Worm (Caenorhabditis elegans) whole organism, L1 larva: ENCODE results near the gene nhr-286.
A peak's percentile ranks its signal among the peaks of the same experiment; 100 is the strongest.

Experiments
- F16B12.6 ChIP-seq: fragments of 150-350 bp; optimal IDR thresholded peaks from 2 replicates; lab custom pipeline; 2014; ENCODE audit warnings: missing biosample characterization, missing genetic modification characterization
- aha-1 ChIP-seq: fragments of 150-350 bp; optimal IDR thresholded peaks from 2 replicates; lab custom pipeline; 2014; ENCODE audit warnings: missing biosample characterization, missing genetic modification characterization
- alr-1 ChIP-seq: fragments of 200-800 bp; sonication (Bioruptor generic); optimal IDR thresholded peaks from 2 replicates; lab custom pipeline; 2018; ENCODE audit warnings: borderline replicate concordance, mild to moderate bottlenecking, missing genetic modification characterization, missing compliant biosample characterization
- aly-2 ChIP-seq: fragments of 150-350 bp; optimal IDR thresholded peaks from 2 replicates; lab custom pipeline; 2014; ENCODE audit warnings: missing biosample characterization, missing genetic modification characterization
- ceh-63 ChIP-seq: fragments of 200-800 bp; sonication (Bioruptor generic); optimal IDR thresholded peaks from 2 replicates; lab custom pipeline; 2018; ENCODE audit warnings: mild to moderate bottlenecking, missing genetic modification characterization, missing compliant biosample characterization
- ceh-82 ChIP-seq, 3 experiments: fragments of 150-350 bp in 1 of 3; sonication (generic microtip) in 2 of 3; optimal IDR thresholded peaks; 2 replicates each; lab custom pipeline; 2014 to 2017; ENCODE audit warnings: missing biosample characterization in 3 of 3, missing genetic modification characterization in 3 of 3
- ceh-88 ChIP-seq: fragments of 200-800 bp; sonication (Bioruptor generic); IDR thresholded peaks from 2 replicates; pipeline ENCODE4 v1.3.6; 2022; ENCODE audit warnings: missing genetic modification characterization, missing compliant biosample characterization
- ceh-90 ChIP-seq: sonication (generic microtip); optimal IDR thresholded peaks from 2 replicates; lab custom pipeline; 2016; ENCODE audit warnings: missing genetic modification characterization, missing compliant biosample characterization
- ces-1 ChIP-seq: fragments of 150-350 bp; optimal IDR thresholded peaks from 2 replicates; lab custom pipeline; 2014; ENCODE audit warnings: missing biosample characterization, missing genetic modification reagents, missing genetic modification characterization
- dpl-1 ChIP-seq, 3 experiments: fragments of 150-350 bp in 2 of 3; sonication (generic microtip) in 1 of 3; optimal IDR thresholded peaks; 2 replicates each; lab custom pipeline; 2014 to 2017; ENCODE audit warnings: missing biosample characterization in 3 of 3, missing genetic modification characterization in 3 of 3, missing genetic modification reagents in 3 of 3
- dsc-1 ChIP-seq: sonication (generic microtip); optimal IDR thresholded peaks from 2 replicates; lab custom pipeline; 2016; ENCODE audit warnings: mild to moderate bottlenecking, missing genetic modification characterization, missing compliant biosample characterization
- egl-13 ChIP-seq: sonication (generic microtip); optimal IDR thresholded peaks from 2 replicates; lab custom pipeline; 2016; ENCODE audit warnings: missing genotype, missing genetic modification reagents, missing genetic modification characterization, missing compliant biosample characterization
- elt-2 ChIP-seq: sonication (generic microtip); optimal IDR thresholded peaks from 2 replicates; lab custom pipeline; 2016; ENCODE audit warnings: missing genetic modification characterization, mild to moderate bottlenecking, inconsistent platforms, missing compliant biosample characterization, missing genetic modification reagents
- elt-3 ChIP-seq, 6 experiments: fragments of 150-350 bp in 1 of 6; sonication (generic microtip); optimal IDR thresholded peaks; 2 replicates each; lab custom pipeline; 2017 to 2018; ENCODE audit warnings: missing biosample characterization in 6 of 6, missing genetic modification characterization in 6 of 6, inconsistent platforms in 1 of 6
- fkh-4 ChIP-seq: sonication (generic microtip); optimal IDR thresholded peaks from 2 replicates; lab custom pipeline; 2016; ENCODE audit warnings: missing compliant biosample characterization, missing genetic modification characterization, borderline replicate concordance
- fkh-8 ChIP-seq: sonication (generic microtip); optimal IDR thresholded peaks from 2 replicates; lab custom pipeline; 2016; ENCODE audit warnings: mild to moderate bottlenecking, missing genetic modification characterization, missing compliant biosample characterization
- fos-1 ChIP-seq: fragments of 150-350 bp; optimal IDR thresholded peaks from 2 replicates; lab custom pipeline; 2014; ENCODE audit warnings: missing biosample characterization, missing genetic modification characterization
- hlh-17 ChIP-seq: fragments of 200-800 bp; sonication (Bioruptor generic); optimal IDR thresholded peaks from 2 replicates; lab custom pipeline; 2018; ENCODE audit warnings: missing genetic modification characterization, mild to moderate bottlenecking, missing compliant biosample characterization, moderate library complexity, borderline replicate concordance
- hpl-2 ChIP-seq: fragments of 150-350 bp; optimal IDR thresholded peaks from 2 replicates; lab custom pipeline; 2014; ENCODE audit warnings: missing biosample characterization, missing genetic modification reagents, missing genetic modification characterization
- isw-1 ChIP-seq: fragments of 200-800 bp; sonication (Bioruptor generic); IDR thresholded peaks from 2 replicates; pipeline ENCODE4 v1.3.6; 2022; ENCODE audit warnings: missing genetic modification characterization, missing compliant biosample characterization
- jun-1 ChIP-seq: fragments of 150-350 bp; optimal IDR thresholded peaks from 2 replicates; lab custom pipeline; 2014; ENCODE audit warnings: missing biosample characterization, missing genetic modification reagents, missing genetic modification characterization
- lin-14 ChIP-seq: fragments of 200-800 bp; sonication (Bioruptor generic); optimal IDR thresholded peaks from 2 replicates; lab custom pipeline; 2018; ENCODE audit warnings: mild to moderate bottlenecking, missing genetic modification characterization, moderate library complexity, missing compliant biosample characterization
- lin-15B ChIP-seq: fragments of 150-350 bp; sonication (generic microtip); optimal IDR thresholded peaks from 3 replicates; lab custom pipeline; 2014; ENCODE audit warnings: missing biosample characterization, missing genetic modification characterization
- lin-35 ChIP-seq, 2 experiments: fragments of 150-350 bp; optimal IDR thresholded peaks; 2 replicates each; lab custom pipeline; 2014; ENCODE audit warnings: missing biosample characterization in 2 of 2, missing genetic modification characterization in 2 of 2, missing genetic modification reagents in 2 of 2
- lir-3 ChIP-seq: sonication (generic microtip); optimal IDR thresholded peaks from 2 replicates; lab custom pipeline; 2016; ENCODE audit warnings: mild to moderate bottlenecking, missing genetic modification characterization, moderate library complexity, missing compliant biosample characterization; ENCODE audit not compliant: poor library complexity
- lsy-2 ChIP-seq, 2 experiments: fragments of 150-350 bp; optimal IDR thresholded peaks; 2 replicates each; lab custom pipeline; 2014; ENCODE audit warnings: missing biosample characterization in 2 of 2, missing genetic modification characterization in 2 of 2
- mab-9 ChIP-seq: fragments of 200-800 bp; sonication (Bioruptor generic); IDR thresholded peaks from 2 replicates; pipeline ENCODE4 v1.3.6; 2022; ENCODE audit warnings: missing genetic modification reagents, missing genetic modification characterization, missing compliant biosample characterization
- mef-2 ChIP-seq: fragments of 150-350 bp; optimal IDR thresholded peaks from 2 replicates; lab custom pipeline; 2014; ENCODE audit warnings: missing biosample characterization, missing genetic modification characterization
- mep-1 ChIP-seq: fragments of 150-350 bp; optimal IDR thresholded peaks from 2 replicates; lab custom pipeline; 2014; ENCODE audit warnings: missing biosample characterization, missing genetic modification characterization
- nhr-12 ChIP-seq: sonication (generic microtip); optimal IDR thresholded peaks from 2 replicates; lab custom pipeline; 2017; ENCODE audit warnings: missing biosample characterization, missing genetic modification characterization
- nhr-28 ChIP-seq: fragments of 150-350 bp; optimal IDR thresholded peaks from 2 replicates; lab custom pipeline; 2014; ENCODE audit warnings: missing biosample characterization, missing genetic modification characterization
- nhr-47 ChIP-seq: sonication (generic microtip); optimal IDR thresholded peaks from 2 replicates; lab custom pipeline; 2016; ENCODE audit warnings: mild to moderate bottlenecking, missing genetic modification characterization, moderate library complexity, missing compliant biosample characterization
- nhr-71 ChIP-seq: sonication (generic microtip); optimal IDR thresholded peaks from 2 replicates; lab custom pipeline; 2016; ENCODE audit warnings: mild to moderate bottlenecking, missing genetic modification characterization, moderate library complexity, missing compliant biosample characterization
- nhr-77 ChIP-seq: fragments of 150-350 bp; optimal IDR thresholded peaks from 2 replicates; lab custom pipeline; 2014; ENCODE audit warnings: missing biosample characterization, missing genetic modification characterization
- nhr-85 ChIP-seq: sonication (generic microtip); peaks from one replicate; lab custom pipeline; 2016; ENCODE audit warnings: missing genetic modification characterization, inconsistent platforms, missing compliant biosample characterization
- nhr-90 ChIP-seq: sonication (generic microtip); optimal IDR thresholded peaks from 2 replicates; lab custom pipeline; 2016; ENCODE audit warnings: mild to moderate bottlenecking, missing genetic modification characterization, missing compliant biosample characterization; ENCODE audit not compliant: poor library complexity
- pag-3 ChIP-seq: sonication (generic microtip); optimal IDR thresholded peaks from 2 replicates; lab custom pipeline; 2017; ENCODE audit warnings: missing genetic modification characterization, mild to moderate bottlenecking, missing compliant biosample characterization, antibody characterized with exemption, borderline replicate concordance; ENCODE audit not compliant: insufficient read depth
- pax-3 ChIP-seq: fragments of 200-800 bp; sonication (Bioruptor generic); optimal IDR thresholded peaks from 2 replicates; lab custom pipeline; 2018; ENCODE audit warnings: mild to moderate bottlenecking, missing genetic modification characterization, moderate library complexity, missing compliant biosample characterization
- pqm-1 ChIP-seq: sonication (generic microtip); optimal IDR thresholded peaks from 3 replicates; lab custom pipeline; 2017; ENCODE audit warnings: missing biosample characterization, missing genetic modification characterization
- skn-1 ChIP-seq: fragments of 150-350 bp; optimal IDR thresholded peaks from 2 replicates; lab custom pipeline; 2014; ENCODE audit warnings: missing biosample characterization, missing genetic modification characterization
- snpc-4 ChIP-seq: fragments of 150-350 bp; optimal IDR thresholded peaks from 2 replicates; lab custom pipeline; 2014; ENCODE audit warnings: missing biosample characterization, missing genetic modification characterization
- snu-23 ChIP-seq: sonication (generic microtip); optimal IDR thresholded peaks from 2 replicates; lab custom pipeline; 2016; ENCODE audit warnings: missing genetic modification characterization, missing compliant biosample characterization
- sox-4 ChIP-seq: sonication (generic microtip); optimal IDR thresholded peaks from 2 replicates; lab custom pipeline; 2016; ENCODE audit warnings: missing genetic modification characterization, missing compliant biosample characterization
- tbx-2 ChIP-seq: sonication (generic microtip); optimal IDR thresholded peaks from 2 replicates; lab custom pipeline; 2016; ENCODE audit warnings: missing genetic modification characterization, missing compliant biosample characterization
- tlp-1 ChIP-seq: fragments of 150-350 bp; optimal IDR thresholded peaks from 2 replicates; lab custom pipeline; 2014; ENCODE audit warnings: missing biosample characterization, missing genetic modification characterization
- unc-130 ChIP-seq: fragments of 150-350 bp; optimal IDR thresholded peaks from 2 replicates; lab custom pipeline; 2017; ENCODE audit warnings: missing biosample characterization, missing genetic modification characterization, inconsistent platforms
- unc-62 ChIP-seq: fragments of 150-350 bp; optimal IDR thresholded peaks from 2 replicates; lab custom pipeline; 2014; ENCODE audit warnings: missing biosample characterization, missing genetic modification reagents, missing genetic modification characterization
- unc-86 ChIP-seq: sonication (generic microtip); optimal IDR thresholded peaks from 2 replicates; lab custom pipeline; 2016; ENCODE audit warnings: missing genetic modification characterization, missing compliant biosample characterization
- unc-98 ChIP-seq: fragments of 200-800 bp; sonication (Bioruptor generic); IDR thresholded peaks from 2 replicates; pipeline ENCODE4 v1.3.6; 2022; ENCODE audit warnings: missing genetic modification characterization, missing compliant biosample characterization
- vab-15 ChIP-seq: sonication (generic microtip); optimal IDR thresholded peaks from 2 replicates; lab custom pipeline; 2017; ENCODE audit warnings: missing genotype, mild to moderate bottlenecking, missing genetic modification characterization, missing compliant biosample characterization
- xbp-1 ChIP-seq: sonication (generic microtip); optimal IDR thresholded peaks from 2 replicates; lab custom pipeline; 2016; ENCODE audit warnings: missing genetic modification characterization, missing compliant biosample characterization
- zag-1 ChIP-seq: fragments of 150-350 bp; optimal IDR thresholded peaks from 2 replicates; lab custom pipeline; 2014; ENCODE audit warnings: missing biosample characterization, missing genetic modification characterization

The nhr-286 gene

DNA sequence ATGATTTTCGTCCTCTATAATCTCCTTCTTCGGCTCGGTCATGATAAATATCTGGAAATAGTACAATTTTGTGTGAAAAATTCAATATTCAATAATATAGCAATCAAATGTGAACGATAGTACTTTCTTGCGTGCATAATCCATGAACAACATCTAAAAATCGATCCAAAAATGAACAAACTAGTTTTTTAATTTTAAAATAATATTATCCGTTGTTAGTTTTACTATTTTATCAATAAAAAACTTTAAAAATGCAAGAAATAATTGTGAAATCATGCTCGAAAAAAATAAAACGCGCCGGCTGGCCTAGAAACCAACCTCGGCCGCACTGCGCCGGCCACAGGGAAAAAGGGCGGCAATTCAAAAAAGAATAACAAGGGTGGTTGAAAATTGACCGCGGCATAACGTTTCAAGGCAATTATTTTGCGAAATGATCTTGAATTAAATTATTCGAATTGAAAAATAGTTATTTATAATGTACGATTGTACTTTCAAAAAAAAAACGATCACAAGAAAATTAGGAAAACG lies 6.7 kb downstream of the nhr-286 start, which contains the start of gene mys-1:
TSS of gene mys-1 (minus strand) at position 51 of the 528 bp plus-strand sequence.
- TF ChIP-seq lin-14, result peak; percentile 72
- TF ChIP-seq vab-15, result no peak
- peak; percentile 59 for TF ChIP-seq unc-86
- no peak for TF ChIP-seq zag-1 (tag; lab: Kevin White, UChicago)
- TF ChIP-seq ceh-63 (GFP tag; lab: Kevin White, UChicago), result no peak
- TF ChIP-seq unc-130 (tag; lab: Kevin White, UChicago), result no peak
- TF ChIP-seq lsy-2 (tag; optimal IDR thresholded peaks at IDR 0.05; lab: Kevin White, UChicago), result peak; percentile 48 to 54
- TF ChIP-seq mab-9, result no peak
- TF ChIP-seq lir-3 (tag; lab: Kevin White, UChicago), result peak; percentile 89
- TF ChIP-seq fos-1 (tag; lab: Kevin White, UChicago), result no peak
- TF ChIP-seq egl-13 (tag; lab: Kevin White, UChicago), result peak; percentile 68
- peak; percentile 31 to 41 (median 35) for TF ChIP-seq ceh-82 (tag; optimal IDR thresholded peaks at IDR 0.05; lab: Kevin White, UChicago)
- no peak for TF ChIP-seq pqm-1
- peak; percentile 10 for TF ChIP-seq jun-1 (tag; lab: Kevin White, UChicago)
- TF ChIP-seq fkh-8 (tag; lab: Kevin White, UChicago), result peak; percentile 52
- TF ChIP-seq unc-62 (GFP tag; lab: Kevin White, UChicago), result no peak
- peak; percentile 86 to 94 (median 90) for TF ChIP-seq dpl-1 (GFP tag; optimal IDR thresholded peaks at IDR 0.05; lab: Kevin White, UChicago)
- peak; percentile 95 for TF ChIP-seq lin-35 (GFP tag; optimal IDR thresholded peaks at IDR 0.05; lab: Kevin White, UChicago)
- peak; percentile 62 for TF ChIP-seq snu-23 (GFP tag; lab: Kevin White, UChicago)
- TF ChIP-seq lin-15B (tag; lab: Kevin White, UChicago), result peak; percentile 43
- TF ChIP-seq nhr-85, result peak; percentile 88
- no peak for TF ChIP-seq ces-1
- peak; percentile 46; the same call in 1 of the 2 replicates for TF ChIP-seq unc-98 (GFP tag; lab: Robert Waterston, UW)
- TF ChIP-seq hlh-17, result no peak
- TF ChIP-seq ceh-90 (tag; lab: Kevin White, UChicago), result peak; percentile 89
- no peak for TF ChIP-seq nhr-12 (tag; lab: Kevin White, UChicago)
- TF ChIP-seq nhr-90, result peak; percentile 84
- TF ChIP-seq sox-4 (tag; lab: Kevin White, UChicago), result peak; percentile 73
- peak; percentile 72 for TF ChIP-seq dsc-1 (tag; lab: Kevin White, UChicago)
- peak; percentile 72 for TF ChIP-seq fkh-4 (tag; lab: Kevin White, UChicago)
- TF ChIP-seq tlp-1, result no peak
- TF ChIP-seq pag-3 (tag; lab: Kevin White, UChicago), result no peak
- TF ChIP-seq elt-2 (tag; lab: Kevin White, UChicago), result no peak
- TF ChIP-seq snpc-4 (tag; lab: Kevin White, UChicago), result peak; percentile 17
- TF ChIP-seq nhr-28, result no peak
- no peak for TF ChIP-seq elt-3 (tag; optimal IDR thresholded peaks at IDR 0.05; lab: Kevin White, UChicago)
- TF ChIP-seq alr-1 (tag; lab: Kevin White, UChicago), result no peak
- no peak for TF ChIP-seq aly-2
- peak; percentile 84 for TF ChIP-seq tbx-2
- TF ChIP-seq mef-2 (tag; lab: Kevin White, UChicago), result no peak
- peak; percentile 54 for TF ChIP-seq mep-1
- TF ChIP-seq nhr-47, result peak; percentile 83
- TF ChIP-seq F16B12.6 (tag; lab: Kevin White, UChicago), result peak; percentile 7
- no peak for TF ChIP-seq nhr-77 (tag; lab: Kevin White, UChicago)
- TF ChIP-seq hpl-2 (GFP tag; lab: Kevin White, UChicago), result no peak
- peak; percentile 35; the same call in 1 of the 2 replicates for TF ChIP-seq isw-1 (GFP tag; lab: Robert Waterston, UW)
- peak; percentile 83 for TF ChIP-seq nhr-71
- TF ChIP-seq skn-1 (tag; lab: Kevin White, UChicago), result peak; percentile 47
- peak; percentile 77 for TF ChIP-seq xbp-1 (tag; lab: Kevin White, UChicago)
- no peak for TF ChIP-seq ceh-88 (GFP tag; lab: Robert Waterston, UW)
- TF ChIP-seq aha-1 (tag; lab: Kevin White, UChicago), result no peak
- peak; percentile 78 for TF ChIP-seq pax-3 (tag; lab: Kevin White, UChicago)
